ENCODE assay signal across 1 fruit fly cellular context in the genomic region with DNA sequence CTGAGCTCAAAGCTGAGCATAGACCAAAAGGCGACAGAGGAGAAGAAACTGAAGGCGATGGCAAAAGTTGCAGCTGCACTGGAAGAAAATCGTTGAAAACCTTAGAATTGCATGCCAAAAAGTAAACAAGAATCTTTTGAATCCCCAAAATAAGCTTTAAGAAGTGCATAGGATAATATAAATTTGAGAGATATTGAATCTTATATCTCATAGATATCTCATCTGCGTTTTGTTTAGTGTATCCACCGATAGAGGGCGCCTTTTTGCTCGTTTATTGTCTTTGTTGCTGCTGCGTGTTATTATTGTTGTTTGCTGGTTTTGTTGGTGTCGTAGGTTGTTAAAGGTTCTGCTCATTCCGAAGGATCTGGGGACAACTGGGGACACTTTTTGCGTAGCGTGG.
TF ChIP-seq lines count a peak whose summit lies in the region.

No protein-coding gene starts in this region.

TF ChIP-seq in whole organism, embryonic, 481 proteins besides CTCF, POLR2A, EP300 and RAD21 (continued from another document):
- no peak for TF ChIP-seq CG13775 (GFP tag; optimal IDR thresholded peaks at IDR 0.05; lab: Kevin White, UChicago)
- TF ChIP-seq Sry-β (GFP tag; optimal IDR thresholded peaks at IDR 0.05; lab: Kevin White, UChicago): no peak
- peak; percentile 53; the same call in 2 of the 3 replicates for TF ChIP-seq row (GFP tag; IDR thresholded peaks at IDR 0.05; lab: Robert Waterston, UW)
- peak; percentile 10 for TF ChIP-seq grau (tag; optimal IDR thresholded peaks at IDR 0.05; lab: Kevin White, UChicago)
- TF ChIP-seq CG3847 (GFP tag; IDR thresholded peaks at IDR 0.05; lab: Robert Waterston, UW): 0 out of 2 replicates have a peak, but pooled peaks have one; percentile 8
- no peak for TF ChIP-seq CG17359 (tag; optimal IDR thresholded peaks at IDR 0.05; lab: Kevin White, UChicago)
- TF ChIP-seq Aef1 (GFP tag; IDR thresholded peaks at IDR 0.05; lab: Robert Waterston, UW): no peak
